Worm (Caenorhabditis elegans) whole organism, L4 larva: ENCODE results near the gene K10D11.2.
A peak's percentile ranks its signal among the peaks of the same experiment; 100 is the strongest.

ENCODE experiments used
- R02D3.7 ChIP-seq: fragments of 150-350 bp; sonication (generic microtip); optimal IDR thresholded peaks from 3 replicates; lab custom pipeline; 2014; ENCODE audit warnings: missing biosample characterization, missing genetic modification characterization
- T26A8.4 ChIP-seq: fragments of 200-800 bp; sonication (Bioruptor generic); IDR thresholded peaks from 2 replicates; pipeline ENCODE4 v1.3.6; 2022; ENCODE audit warnings: missing genetic modification characterization, missing compliant biosample characterization
- Y105C5A.15 ChIP-seq: fragments of 200-800 bp; sonication (Bioruptor generic); IDR thresholded peaks from 2 replicates; pipeline ENCODE4 v1.3.6; 2022; ENCODE audit warnings: missing genetic modification characterization, missing compliant biosample characterization
- aha-1 ChIP-seq: fragments of 150-350 bp; peaks from one replicate; lab custom pipeline; 2014; ENCODE audit warnings: missing biosample characterization, missing genetic modification characterization
- ceh-20 ChIP-seq: fragments of 200-800 bp; sonication (Bioruptor generic); IDR thresholded peaks from 2 replicates; pipeline ENCODE4 v1.3.6; 2022; ENCODE audit warnings: missing genetic modification reagents, missing genetic modification characterization, missing compliant biosample characterization
- ceh-32 ChIP-seq: sonication (generic microtip); optimal IDR thresholded peaks from 2 replicates; lab custom pipeline; 2016; ENCODE audit warnings: mild to moderate bottlenecking, missing genetic modification characterization, missing compliant biosample characterization; ENCODE audit not compliant: poor library complexity
- daf-12 ChIP-seq: fragments of 150-350 bp; optimal IDR thresholded peaks from 2 replicates; lab custom pipeline; 2014; ENCODE audit warnings: missing biosample characterization, missing genetic modification reagents, missing genetic modification characterization
- daf-16 ChIP-seq, 3 experiments: sonication (generic microtip); optimal IDR thresholded peaks; 2 replicates each; lab custom pipeline; 2016 to 2017; ENCODE audit warnings: missing genetic modification characterization in 3 of 3, missing genetic modification reagents in 3 of 3, mild to moderate bottlenecking in 2 of 3, missing compliant biosample characterization in 2 of 3, missing biosample characterization in 1 of 3, moderate library complexity in 1 of 3
- daf-19 ChIP-seq: fragments of 200-800 bp; sonication (Bioruptor generic); conservative IDR thresholded peaks from 2 replicates; pipeline ENCODE4 v1.3.6; 2022; ENCODE audit warnings: missing genetic modification characterization, missing compliant biosample characterization
- daf-8 ChIP-seq: fragments of 200-800 bp; sonication (Bioruptor generic); IDR thresholded peaks from 2 replicates; pipeline ENCODE4 v1.3.6; 2022; ENCODE audit warnings: missing genetic modification characterization, missing compliant biosample characterization
- dmd-9 ChIP-seq: fragments of 200-800 bp; sonication (Bioruptor generic); IDR thresholded peaks from 2 replicates; pipeline ENCODE4 v1.3.6; 2022; ENCODE audit warnings: missing genetic modification reagents, missing genetic modification characterization, missing compliant biosample characterization
- dve-1 ChIP-seq: sonication (generic microtip); optimal IDR thresholded peaks from 2 replicates; lab custom pipeline; 2017; ENCODE audit warnings: antibody characterized with exemption, mild to moderate bottlenecking, missing genetic modification characterization, missing compliant biosample characterization; ENCODE audit not compliant: insufficient read depth
- hmg-1.1 ChIP-seq: fragments of 200-800 bp; sonication (Bioruptor generic); IDR thresholded peaks from 2 replicates; pipeline ENCODE4 v1.3.6; 2022; ENCODE audit warnings: missing genetic modification reagents, missing genetic modification characterization, missing compliant biosample characterization
- lin-15B ChIP-seq: fragments of 150-350 bp; sonication (generic microtip); optimal IDR thresholded peaks from 3 replicates; lab custom pipeline; 2014; ENCODE audit warnings: missing biosample characterization, missing genetic modification characterization
- lin-39 ChIP-seq: fragments of 150-350 bp; optimal IDR thresholded peaks from 2 replicates; lab custom pipeline; 2014; ENCODE audit warnings: missing biosample characterization, missing genetic modification reagents, missing genetic modification characterization
- lsy-2 ChIP-seq, 2 experiments: fragments of 150-350 bp in 1 of 2; sonication (generic microtip) in 1 of 2; optimal IDR thresholded peaks; 2 replicates each; lab custom pipeline; 2014 to 2017; ENCODE audit warnings: missing biosample characterization in 2 of 2, missing genetic modification characterization in 2 of 2
- madf-5 ChIP-seq, 2 experiments: fragments of 200-800 bp; sonication (Bioruptor generic); IDR thresholded peaks; 2 replicates each; pipeline ENCODE4 v1.3.6; 2022; ENCODE audit warnings: missing compliant biosample characterization in 2 of 2, missing genetic modification characterization in 2 of 2
- mes-2 ChIP-seq: sonication (generic microtip); optimal IDR thresholded peaks from 2 replicates; lab custom pipeline; 2016; ENCODE audit warnings: missing genotype, mild to moderate bottlenecking, missing genetic modification characterization, missing compliant biosample characterization; ENCODE audit not compliant: poor library complexity, severe bottlenecking
- mxl-3 ChIP-seq: fragments of 200-800 bp; sonication (Bioruptor generic); optimal IDR thresholded peaks from 2 replicates; lab custom pipeline; 2018; ENCODE audit warnings: mild to moderate bottlenecking, missing genetic modification characterization, missing compliant biosample characterization
- nhr-11 ChIP-seq: fragments of 150-350 bp; optimal IDR thresholded peaks from 2 replicates; lab custom pipeline; 2014; ENCODE audit warnings: missing biosample characterization, missing genetic modification characterization
- nhr-25 ChIP-seq: sonication (generic microtip); optimal IDR thresholded peaks from 2 replicates; lab custom pipeline; 2017; ENCODE audit warnings: missing genetic modification characterization, mild to moderate bottlenecking, missing compliant biosample characterization, antibody characterized with exemption, moderate library complexity, borderline replicate concordance; ENCODE audit not compliant: insufficient read depth
- nhr-28 ChIP-seq: fragments of 150-350 bp; optimal IDR thresholded peaks from 2 replicates; lab custom pipeline; 2014; ENCODE audit warnings: missing biosample characterization, missing genetic modification characterization
- pha-4 ChIP-seq, 2 experiments: fragments of 150-350 bp in 1 of 2; fragments of 200-800 bp in 1 of 2; sonication (Bioruptor generic) in 1 of 2; IDR thresholded peaks in 1 of 2; optimal IDR thresholded peaks in 1 of 2; 2 replicates each; pipeline versions ENCODE4 v1.3.6 to Lab custom; 2014 to 2022; ENCODE audit warnings: missing genetic modification characterization in 2 of 2, missing genetic modification reagents in 2 of 2, missing biosample characterization in 1 of 2, missing compliant biosample characterization in 1 of 2
- pqm-1 ChIP-seq: sonication (generic microtip); optimal IDR thresholded peaks from 2 replicates; lab custom pipeline; 2017; ENCODE audit warnings: missing biosample characterization, missing genetic modification characterization
- rbr-2 ChIP-seq: sonication (generic microtip); optimal IDR thresholded peaks from 2 replicates; lab custom pipeline; 2016; ENCODE audit warnings: missing genotype, missing genetic modification characterization, missing compliant biosample characterization
- skn-1 ChIP-seq: fragments of 150-350 bp; optimal IDR thresholded peaks from 2 replicates; lab custom pipeline; 2014; ENCODE audit warnings: missing biosample characterization, missing genetic modification characterization
- snpc-1.2 ChIP-seq: fragments of 200-800 bp; sonication (Bioruptor generic); IDR thresholded peaks from 2 replicates; pipeline ENCODE4 v1.3.6; 2022; ENCODE audit warnings: missing genetic modification reagents, missing genetic modification characterization, missing compliant biosample characterization
- unc-62 ChIP-seq, 3 experiments: fragments of 150-350 bp in 1 of 3; sonication (generic microtip); optimal IDR thresholded peaks in 2 of 3; peaks in 1 of 3; 1 replicate in 1 of 3; 2 replicates in 2 of 3; lab custom pipeline; 2014 to 2017; ENCODE audit warnings: missing biosample characterization in 3 of 3, missing genetic modification characterization in 3 of 3, missing genetic modification reagents in 3 of 3, missing genotype in 1 of 3
- zag-1 ChIP-seq: fragments of 150-350 bp; optimal IDR thresholded peaks from 2 replicates; lab custom pipeline; 2014; ENCODE audit warnings: missing biosample characterization, missing genetic modification characterization
- zip-11 ChIP-seq: fragments of 200-800 bp; sonication (Bioruptor generic); IDR thresholded peaks from 2 replicates; pipeline ENCODE4 v1.3.6; 2022; ENCODE audit warnings: missing genetic modification characterization, missing compliant biosample characterization
- ztf-7 ChIP-seq: fragments of 150-350 bp; optimal IDR thresholded peaks from 2 replicates; lab custom pipeline; 2014; ENCODE audit warnings: missing biosample characterization, missing genetic modification characterization

Gene K10D11.2

ce11 chrIV:13026762-13027161 lies 48.0 kb downstream of the K10D11.2 start (continued):
- TF ChIP-seq ceh-32 (no peak), daf-12 (no peak)

- TF ChIP-seq T26A8.4 (GFP tag; lab: Robert Waterston, UW) (no peak; the same call in 1 of the 2 replicates), nhr-28 (no peak), zip-11 (no peak), rbr-2 (tag; lab: Kevin White, UChicago) (peak; percentile 7), zag-1 (no peak), hmg-1.1 (0 out of 2 replicates have a peak, but pooled peaks have one; percentile 5), ztf-7 (tag; lab: Kevin White, UChicago) (no peak), nhr-25 (peak; percentile 18), nhr-11 (tag; lab: Kevin White, UChicago) (no peak), daf-19 (no peak), pha-4 (GFP tag; IDR thresholded peaks at IDR 0.05; lab: Robert Waterston, UW) (no peak), pha-4 (tag; optimal IDR thresholded peaks at IDR 0.05; lab: Kevin White, UChicago) (no peak), Y105C5A.15 (GFP tag; lab: Robert Waterston, UW) (no peak), unc-62 (GFP tag; optimal IDR thresholded peaks at IDR 0.05 in 1 of 2; lab: Kevin White, UChicago) (peak in 1 of 2 experiments; percentile 97), unc-62 (tag; optimal IDR thresholded peaks at IDR 0.05; lab: Kevin White, UChicago) (no peak), dmd-9 (GFP tag; lab: Robert Waterston, UW) (no peak), ceh-20 (GFP tag; lab: Robert Waterston, UW) (no peak), daf-8 (GFP tag; lab: Robert Waterston, UW) (no peak), mxl-3 (GFP tag; lab: Kevin White, UChicago) (peak; percentile 7), mes-2 (tag; lab: Kevin White, UChicago) (peak; percentile 8), skn-1 (no peak)
Observed at ce11 chrIV:13027801-13028641, 49.2 kb downstream of the K10D11.2 start.

DNA sequence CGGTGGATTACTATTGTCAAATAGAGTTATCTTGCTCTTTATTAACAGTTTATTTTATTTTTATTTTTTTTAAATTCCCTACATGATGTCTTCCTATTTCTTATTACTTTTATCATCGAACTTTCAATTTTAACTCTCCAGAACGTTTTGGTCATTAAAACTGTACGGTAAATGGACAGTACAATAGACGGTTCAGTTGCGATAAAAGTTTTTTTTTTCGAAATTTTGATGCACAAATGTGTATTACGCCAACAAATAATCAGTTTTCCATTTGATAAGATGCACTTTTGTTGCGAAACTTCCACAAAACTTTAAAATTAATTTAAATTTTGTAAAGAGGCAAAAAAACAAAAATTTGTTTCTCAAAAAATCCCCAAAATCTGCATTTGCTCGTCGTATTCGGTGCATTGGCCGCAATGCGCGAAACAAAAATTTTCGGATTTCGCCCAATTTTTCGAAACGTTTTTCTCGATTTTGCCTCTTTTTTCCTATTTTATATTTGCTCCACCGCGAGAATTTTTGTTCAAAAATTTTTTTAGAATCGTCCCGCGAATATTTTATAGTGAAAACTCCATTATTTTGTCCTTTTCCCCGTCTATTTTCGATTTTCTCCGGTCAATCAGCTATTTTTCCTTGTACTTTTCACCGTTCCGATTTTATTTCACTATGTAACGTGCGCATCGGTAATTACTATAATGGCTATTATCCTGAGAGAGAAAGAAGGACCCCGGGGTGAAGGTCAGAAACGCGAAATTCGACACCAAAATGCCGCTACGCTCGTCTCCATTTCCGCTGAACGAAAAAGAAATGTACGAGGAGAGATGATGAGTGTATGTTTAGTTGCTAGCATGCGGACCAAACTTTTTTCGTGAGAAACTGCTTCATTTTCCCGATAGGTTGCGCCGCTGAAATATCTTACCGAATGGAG lies 50.2 kb downstream of the K10D11.2 start:
- peak; percentile 38; the same call in 1 of the 2 replicates for TF ChIP-seq snpc-1.2 (GFP tag; lab: Robert Waterston, UW)
- TF ChIP-seq lin-39: no peak
- TF ChIP-seq mes-2 (tag; lab: Kevin White, UChicago): peak; percentile 16
- no peak for TF ChIP-seq daf-16 (GFP tag; optimal IDR thresholded peaks at IDR 0.05; lab: Kevin White, UChicago)
- TF ChIP-seq daf-16 (tag; optimal IDR thresholded peaks at IDR 0.05; lab: Kevin White, UChicago): peak; percentile 6
- TF ChIP-seq dve-1: peak; percentile 7
- no peak for TF ChIP-seq madf-5 (GFP tag; IDR thresholded peaks at IDR 0.05; lab: Robert Waterston, UW)
- no peak for TF ChIP-seq rbr-2 (tag; lab: Kevin White, UChicago)
- TF ChIP-seq daf-12: no peak
- TF ChIP-seq nhr-28: peak; percentile 8
- TF ChIP-seq nhr-25: no peak
- TF ChIP-seq R02D3.7 (tag; lab: Kevin White, UChicago): no peak
- TF ChIP-seq ztf-7 (tag; lab: Kevin White, UChicago): no peak
- peak; percentile 32 for TF ChIP-seq aha-1 (tag; lab: Kevin White, UChicago)
- no peak for TF ChIP-seq lsy-2 (tag; optimal IDR thresholded peaks at IDR 0.05; lab: Kevin White, UChicago)
- TF ChIP-seq pqm-1: peak; percentile 56
- no peak for TF ChIP-seq lin-15B (tag; lab: Kevin White, UChicago)
